Worm (Caenorhabditis elegans) whole organism, L1 larva: ENCODE results near the gene fat-7.

Experiments used
- elt-3 ChIP-seq, 6 experiments: fragments of 150-350 bp in 1 of 6; sonication (generic microtip); optimal IDR thresholded peaks; 2 replicates each; lab custom pipeline; 2017 to 2018; ENCODE audit warnings: missing biosample characterization in 6 of 6, missing genetic modification characterization in 6 of 6, inconsistent platforms in 1 of 6
- ets-5 ChIP-seq: fragments of 200-800 bp; sonication (Bioruptor generic); IDR thresholded peaks from 2 replicates; pipeline ENCODE4 v1.3.6; 2022; ENCODE audit warnings: missing genetic modification characterization, missing compliant biosample characterization
- lir-3 ChIP-seq: sonication (generic microtip); optimal IDR thresholded peaks from 2 replicates; lab custom pipeline; 2016; ENCODE audit warnings: mild to moderate bottlenecking, missing genetic modification characterization, moderate library complexity, missing compliant biosample characterization; ENCODE audit not compliant: poor library complexity
- nhr-237 ChIP-seq: fragments of 150-350 bp; optimal IDR thresholded peaks from 2 replicates; lab custom pipeline; 2014; ENCODE audit warnings: missing biosample characterization, missing genetic modification characterization
- skn-1 ChIP-seq: fragments of 150-350 bp; optimal IDR thresholded peaks from 2 replicates; lab custom pipeline; 2014; ENCODE audit warnings: missing biosample characterization, missing genetic modification characterization

- TF ChIP-seq skn-1 (tag; lab: Kevin White, UChicago) (no peak), ets-5 (GFP tag; lab: Robert Waterston, UW) (no peak), elt-3 (tag; optimal IDR thresholded peaks at IDR 0.05; lab: Kevin White, UChicago) (no peak), nhr-237 (tag; lab: Kevin White, UChicago) (no peak), lir-3 (tag; lab: Kevin White, UChicago) (no peak)
Observed at ce11 chrV:7186599-7186998, 33.7 kb upstream of the fat-7 start.
